Worm (Caenorhabditis elegans) whole organism, young adult: Measurements from ENCODE around the gene C26G2.2.

Experiments
- ceh-27 ChIP-seq: fragments of 200-800 bp; sonication (Bioruptor generic); optimal IDR thresholded peaks from 2 replicates; lab custom pipeline; 2018; ENCODE audit warnings: mild to moderate bottlenecking, missing genetic modification characterization, moderate library complexity, missing compliant biosample characterization
- ceh-58 ChIP-seq: fragments of 200-800 bp; sonication (Bioruptor generic); IDR thresholded peaks from 2 replicates; pipeline ENCODE4 v1.3.6; 2022; ENCODE audit warnings: missing genetic modification characterization, missing compliant biosample characterization
- dpl-1 ChIP-seq: fragments of 150-350 bp; optimal IDR thresholded peaks from 2 replicates; lab custom pipeline; 2014; ENCODE audit warnings: missing biosample characterization, missing genetic modification reagents, missing genetic modification characterization

ce11 chrX:14653486-14653885 is 10.6 kb upstream of the C26G2.2 start:
- no peak for TF ChIP-seq ceh-27
- TF ChIP-seq dpl-1 (GFP tag; lab: Kevin White, UChicago) = no peak
- TF ChIP-seq ceh-58 (GFP tag; lab: Robert Waterston, UW) = no peak
